Fruit fly (Drosophila melanogaster): ENCODE data around the gene CG31371.

DNA sequence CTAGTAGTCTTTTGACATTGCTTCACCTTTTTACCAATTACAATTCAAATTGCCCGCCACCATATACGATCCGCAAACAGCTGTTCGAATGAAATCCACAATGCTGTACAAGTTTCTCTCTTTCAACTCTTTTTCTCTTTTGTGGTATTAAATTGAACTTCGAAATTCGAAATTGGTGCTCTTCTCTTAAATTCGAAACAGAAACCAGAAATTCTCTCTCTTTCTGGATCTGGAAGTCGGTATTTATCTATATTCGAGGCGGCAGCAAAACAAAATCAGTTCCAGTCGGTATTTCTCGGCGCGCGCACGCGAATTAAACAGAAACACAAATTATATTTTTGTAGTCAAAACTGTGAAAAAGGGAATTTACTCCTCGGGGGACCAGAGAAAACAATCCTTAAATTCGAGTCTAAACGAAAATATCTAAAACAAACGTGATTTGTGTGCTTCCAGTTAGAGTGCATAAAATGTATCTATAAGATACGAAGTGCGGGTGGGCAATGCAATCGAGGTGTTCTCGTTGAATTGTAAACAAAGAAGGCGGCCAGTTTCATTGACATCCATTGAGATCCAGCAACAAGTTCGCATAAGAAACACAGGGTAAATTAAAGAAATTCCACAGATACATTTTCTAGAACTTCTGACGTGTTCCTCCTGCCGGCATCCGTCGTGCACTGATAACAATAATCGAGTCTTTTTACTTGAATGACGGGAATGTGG, 37.4 kb downstream of the CG31371 start, which contains the start of gene PH4alphaEFB:
- TF ChIP-seq CTCF (optimal IDR thresholded peaks at IDR 0.05) (no peak), CG8478 (optimal IDR thresholded peaks at IDR 0.05) (no peak)

All from S2 (cell line).